Fruit fly (Drosophila melanogaster): ENCODE measurements around the gene NimC3.

DNA sequence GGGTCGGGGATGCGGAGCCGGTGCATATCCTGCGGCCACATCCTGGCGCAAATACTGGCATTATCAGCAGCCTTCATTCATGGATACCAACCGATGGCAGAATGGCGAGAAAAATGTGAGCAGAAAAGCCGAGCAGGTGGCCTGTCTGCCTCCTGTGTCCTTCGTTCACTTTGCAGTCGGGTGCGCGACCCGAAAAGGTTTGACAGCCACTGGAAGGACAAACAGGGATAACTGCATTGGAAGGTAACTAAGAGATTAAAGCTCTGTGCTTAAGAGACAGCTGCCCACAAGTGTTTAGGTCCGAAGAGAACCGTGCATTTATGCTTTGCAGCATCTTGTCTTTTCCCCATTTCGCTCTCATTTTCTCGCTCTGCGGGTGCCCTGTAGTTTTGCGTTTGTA lies 18.7 kb upstream of the NimC3 start:
- TF ChIP-seq dsx (GFP tag; optimal IDR thresholded peaks at IDR 0.05; ENCODE audit: poor library complexity, severe bottlenecking) (no peak), OdsH (GFP tag; optimal IDR thresholded peaks at IDR 0.05) (no peak), Eip75B (GFP tag; optimal IDR thresholded peaks at IDR 0.05) (no peak), CG3032 (tag; optimal IDR thresholded peaks at IDR 0.05) (no peak), spab (GFP tag; optimal IDR thresholded peaks at IDR 0.05) (no peak), dac (GFP tag; optimal IDR thresholded peaks at IDR 0.05) (no peak), CG4318 (GFP tag; optimal IDR thresholded peaks at IDR 0.05) (no peak), Lpt (GFP tag; optimal IDR thresholded peaks at IDR 0.05) (no peak), Sox15 (GFP tag; optimal IDR thresholded peaks at IDR 0.05) (no peak), eg (GFP tag; IDR thresholded peaks at IDR 0.05) (no peak)

Data from whole organism, prepupa.